Fruit fly (Drosophila melanogaster) whole organism: ENCODE measurements around the gene Trl.
A peak's percentile ranks its signal among the peaks of the same experiment; 100 is the strongest.

Experiments used
- CG8478 ChIP-seq: fragments of >200 bp; optimal IDR thresholded peaks from 2 replicates; lab custom pipeline; 2018; ENCODE audit warnings: inconsistent platforms
- Dll ChIP-seq: fragments of >200 bp; optimal IDR thresholded peaks from 2 replicates; lab custom pipeline; 2017
- EcR ChIP-seq, 2 experiments: fragments of >200 bp; optimal IDR thresholded peaks; 2 replicates each; lab custom pipeline; 2017; ENCODE audit warnings: missing biosample characterization in 2 of 2, missing genetic modification characterization in 2 of 2, missing genetic modification reagents in 2 of 2
- pan ChIP-seq: fragments of >200 bp; optimal IDR thresholded peaks from 2 replicates; lab custom pipeline; 2017
- psq ChIP-seq: fragments of >200 bp; optimal IDR thresholded peaks from 2 replicates; lab custom pipeline; 2017
- usp ChIP-seq: fragments of >200 bp; optimal IDR thresholded peaks from 2 replicates; lab custom pipeline; 2017; ENCODE audit warnings: missing biosample characterization, missing genetic modification characterization, mixed read lengths

Gene Trl

dm6 chr3L:14759097-14759795 is 1.6 kb downstream of the Trl start:
- TF ChIP-seq psq (lab: Kevin White, UChicago) (no peak), Dll (peak; percentile 19)

dm6 chr3L:14758730-14759096 is 2.1 kb downstream of the Trl start:
- TF ChIP-seq pan (lab: Kevin White, UChicago) (no peak), EcR (GFP tag; optimal IDR thresholded peaks at IDR 0.05; lab: Kevin White, UChicago) (no peak), CG8478 (lab: Kevin White, UChicago) (no peak), Dll (no peak)

dm6 chr3L:14757464-14758384 is 3.1 kb downstream of the Trl start, which contains the start of gene CG42507:
CG42507 (minus strand) TSS chr3L:14757962.
- TF ChIP-seq Dll (peak; percentile 95), psq (lab: Kevin White, UChicago) (no peak)

- TF ChIP-seq pan (lab: Kevin White, UChicago) (no peak), psq (lab: Kevin White, UChicago) (no peak), EcR (GFP tag; optimal IDR thresholded peaks at IDR 0.05; lab: Kevin White, UChicago) (no peak), CG8478 (lab: Kevin White, UChicago) (no peak), usp (no peak), Dll (no peak)
These were observed 4.0 kb downstream of the Trl start for dm6 chr3L:14756724-14757463.

dm6 chr3L:14755951-14756723 is 4.7 kb downstream of the Trl start:
- TF ChIP-seq CG8478 (lab: Kevin White, UChicago), result peak; percentile 90
- no peak for TF ChIP-seq EcR (GFP tag; optimal IDR thresholded peaks at IDR 0.05; lab: Kevin White, UChicago)
- TF ChIP-seq pan (lab: Kevin White, UChicago), result no peak
- TF ChIP-seq psq (lab: Kevin White, UChicago), result no peak
- no peak for TF ChIP-seq usp
- TF ChIP-seq Dll, result peak; percentile 95

dm6 chr3L:14755046-14755643 is 5.7 kb downstream of the Trl start:
- TF ChIP-seq CG8478 (lab: Kevin White, UChicago) (no peak), psq (lab: Kevin White, UChicago) (no peak), Dll (peak; percentile 99)

- TF ChIP-seq usp, result no peak
- TF ChIP-seq psq (lab: Kevin White, UChicago), result no peak
- TF ChIP-seq Dll, result no peak
- no peak for TF ChIP-seq pan (lab: Kevin White, UChicago)
- TF ChIP-seq CG8478 (lab: Kevin White, UChicago), result no peak
- TF ChIP-seq EcR (GFP tag; optimal IDR thresholded peaks at IDR 0.05; lab: Kevin White, UChicago), result no peak
These were observed 8.0 kb downstream of the Trl start for dm6 chr3L:14752816-14753215.

dm6 chr3L:14751056-14751671 is 9.7 kb downstream of the Trl start:
- no peak for TF ChIP-seq Dll
- TF ChIP-seq pan (lab: Kevin White, UChicago), result no peak
- TF ChIP-seq CG8478 (lab: Kevin White, UChicago), result no peak
- TF ChIP-seq psq (lab: Kevin White, UChicago), result no peak
- TF ChIP-seq EcR (GFP tag; optimal IDR thresholded peaks at IDR 0.05; lab: Kevin White, UChicago), result no peak
- no peak for TF ChIP-seq usp

- TF ChIP-seq Dll (no peak), CG8478 (lab: Kevin White, UChicago) (no peak), EcR (GFP tag; optimal IDR thresholded peaks at IDR 0.05; lab: Kevin White, UChicago) (no peak)
These were observed 17.6 kb downstream of the Trl start for dm6 chr3L:14743106-14743692.

dm6 chr3L:14733417-14733816 is 27.4 kb downstream of the Trl start, which contains the start of gene CG13471:
CG13471 (minus strand) TSS chr3L:14733517.
- TF ChIP-seq EcR (GFP tag; optimal IDR thresholded peaks at IDR 0.05; lab: Kevin White, UChicago) (no peak), CG8478 (lab: Kevin White, UChicago) (no peak), pan (lab: Kevin White, UChicago) (no peak), Dll (no peak), usp (no peak), psq (lab: Kevin White, UChicago) (no peak)

- TF ChIP-seq EcR (GFP tag; optimal IDR thresholded peaks at IDR 0.05; lab: Kevin White, UChicago), result no peak
- TF ChIP-seq usp, result no peak
- no peak for TF ChIP-seq CG8478 (lab: Kevin White, UChicago)
- TF ChIP-seq pan (lab: Kevin White, UChicago), result no peak
- no peak for TF ChIP-seq psq (lab: Kevin White, UChicago)
- TF ChIP-seq Dll, result no peak
These were observed 29.1 kb downstream of the Trl start for dm6 chr3L:14731790-14732189.
